Worm (Caenorhabditis elegans) whole organism, late embryonic: ENCODE results near the gene fbxl-2.
"Not testable (repeated sequence)": the region's sequence is repeated elsewhere in the genome, so short reads cannot be mapped to it uniquely, and the experiment has no call there.

Source experiments
- C08G9.2 ChIP-seq: sonication (generic microtip); optimal IDR thresholded peaks from 2 replicates; lab custom pipeline; 2016; ENCODE audit warnings: mild to moderate bottlenecking, missing genetic modification characterization, moderate library complexity, missing compliant biosample characterization
- C38D4.7 ChIP-seq: fragments of 200-800 bp; sonication (Bioruptor generic); optimal IDR thresholded peaks from 2 replicates; lab custom pipeline; 2018; ENCODE audit warnings: mild to moderate bottlenecking, missing genetic modification characterization, moderate library complexity, missing compliant biosample characterization
- ahr-1 ChIP-seq: sonication (generic microtip); optimal IDR thresholded peaks from 2 replicates; lab custom pipeline; 2016; ENCODE audit warnings: missing genetic modification characterization, missing compliant biosample characterization
- ceh-14 ChIP-seq: sonication (generic microtip); optimal IDR thresholded peaks from 2 replicates; lab custom pipeline; 2016; ENCODE audit warnings: missing genotype, missing genetic modification characterization, missing compliant biosample characterization
- ceh-18 ChIP-seq: sonication (generic microtip); optimal IDR thresholded peaks from 2 replicates; lab custom pipeline; 2016; ENCODE audit warnings: missing genetic modification characterization, missing compliant biosample characterization
- ceh-2 ChIP-seq: sonication (generic microtip); optimal IDR thresholded peaks from 2 replicates; lab custom pipeline; 2016; ENCODE audit warnings: missing genotype, missing genetic modification characterization, missing compliant biosample characterization
- ceh-31 ChIP-seq: sonication (generic microtip); optimal IDR thresholded peaks from 2 replicates; lab custom pipeline; 2016; ENCODE audit warnings: missing genetic modification characterization, missing compliant biosample characterization
- ceh-34 ChIP-seq: sonication (generic microtip); optimal IDR thresholded peaks from 2 replicates; lab custom pipeline; 2016; ENCODE audit warnings: mild to moderate bottlenecking, missing genetic modification characterization, missing compliant biosample characterization
- ceh-48 ChIP-seq: sonication (generic microtip); optimal IDR thresholded peaks from 2 replicates; lab custom pipeline; 2016; ENCODE audit warnings: missing genetic modification characterization, inconsistent platforms, missing compliant biosample characterization
- che-1 ChIP-seq: sonication (generic microtip); optimal IDR thresholded peaks from 2 replicates; lab custom pipeline; 2016; ENCODE audit warnings: mild to moderate bottlenecking, missing genetic modification characterization, missing compliant biosample characterization
- dmd-4 ChIP-seq: sonication (generic microtip); optimal IDR thresholded peaks from 2 replicates; lab custom pipeline; 2016; ENCODE audit warnings: borderline replicate concordance, missing genetic modification characterization, missing compliant biosample characterization
- dve-1 ChIP-seq: sonication (generic microtip); optimal IDR thresholded peaks from 2 replicates; lab custom pipeline; 2017; ENCODE audit warnings: antibody characterized with exemption, mild to moderate bottlenecking, missing genetic modification characterization, missing compliant biosample characterization
- elt-2 ChIP-seq: sonication (generic microtip); optimal IDR thresholded peaks from 2 replicates; lab custom pipeline; 2016; ENCODE audit warnings: missing genetic modification reagents, missing genetic modification characterization, missing compliant biosample characterization
- ets-4 ChIP-seq: sonication (generic microtip); optimal IDR thresholded peaks from 2 replicates; lab custom pipeline; 2016; ENCODE audit warnings: missing genetic modification characterization, missing compliant biosample characterization
- hlh-13 ChIP-seq: fragments of 200-800 bp; sonication (Bioruptor generic); optimal IDR thresholded peaks from 2 replicates; lab custom pipeline; 2018; ENCODE audit warnings: mild to moderate bottlenecking, missing genetic modification characterization, missing compliant biosample characterization
- hlh-15 ChIP-seq: sonication (generic microtip); optimal IDR thresholded peaks from 2 replicates; lab custom pipeline; 2016; ENCODE audit warnings: missing genetic modification characterization, missing compliant biosample characterization
- hlh-30 ChIP-seq: sonication (generic microtip); optimal IDR thresholded peaks from 2 replicates; lab custom pipeline; 2017; ENCODE audit warnings: antibody characterized with exemption, missing genetic modification characterization, missing compliant biosample characterization; ENCODE audit not compliant: insufficient read depth
- lim-6 ChIP-seq: sonication (generic microtip); optimal IDR thresholded peaks from 2 replicates; lab custom pipeline; 2016; ENCODE audit warnings: missing genetic modification characterization, missing compliant biosample characterization
- madf-2 ChIP-seq: sonication (generic microtip); optimal IDR thresholded peaks from 2 replicates; lab custom pipeline; 2017; ENCODE audit warnings: missing genetic modification characterization, missing compliant biosample characterization
- nfya-1 ChIP-seq: sonication (generic microtip); optimal IDR thresholded peaks from 2 replicates; lab custom pipeline; 2017; ENCODE audit warnings: missing genetic modification characterization, mild to moderate bottlenecking, missing compliant biosample characterization, antibody characterized with exemption, moderate library complexity
- nhr-11 ChIP-seq: fragments of 150-350 bp; optimal IDR thresholded peaks from 2 replicates; lab custom pipeline; 2014; ENCODE audit warnings: missing biosample characterization, missing genetic modification characterization
- npax-4 ChIP-seq: sonication (generic microtip); optimal IDR thresholded peaks from 2 replicates; lab custom pipeline; 2016; ENCODE audit warnings: missing genetic modification characterization, missing compliant biosample characterization
- pat-9 ChIP-seq: fragments of 200-800 bp; sonication (Bioruptor generic); optimal IDR thresholded peaks from 2 replicates; lab custom pipeline; 2018; ENCODE audit warnings: mild to moderate bottlenecking, missing genetic modification characterization, moderate library complexity, missing compliant biosample characterization
- pax-1 ChIP-seq: fragments of 150-350 bp; optimal IDR thresholded peaks from 2 replicates; lab custom pipeline; 2014; ENCODE audit warnings: missing biosample characterization, missing genetic modification characterization
- pqm-1 ChIP-seq: sonication (generic microtip); optimal IDR thresholded peaks from 2 replicates; lab custom pipeline; 2016; ENCODE audit warnings: missing genetic modification characterization, missing compliant biosample characterization
- ref-2 ChIP-seq: sonication (generic microtip); optimal IDR thresholded peaks from 2 replicates; lab custom pipeline; 2016; ENCODE audit warnings: missing genetic modification characterization, missing compliant biosample characterization
- rnt-1 ChIP-seq: sonication (generic microtip); optimal IDR thresholded peaks from 2 replicates; lab custom pipeline; 2016; ENCODE audit warnings: missing genetic modification characterization, missing compliant biosample characterization
- tbx-2 ChIP-seq: sonication (generic microtip); optimal IDR thresholded peaks from 2 replicates; lab custom pipeline; 2016; ENCODE audit warnings: missing genetic modification characterization, missing compliant biosample characterization
- tbx-7 ChIP-seq: sonication (generic microtip); optimal IDR thresholded peaks from 2 replicates; lab custom pipeline; 2016; ENCODE audit warnings: missing genotype, missing genetic modification characterization, missing compliant biosample characterization
- ttx-3 ChIP-seq: sonication (generic microtip); optimal IDR thresholded peaks from 2 replicates; lab custom pipeline; 2016; ENCODE audit warnings: missing genetic modification reagents, missing genetic modification characterization, missing compliant biosample characterization
- unc-3 ChIP-seq, 2 experiments: fragments of 200-800 bp in 1 of 2; sonication (Bioruptor generic) in 1 of 2; sonication (generic microtip) in 1 of 2; conservative IDR thresholded peaks in 1 of 2; optimal IDR thresholded peaks in 1 of 2; 2 replicates each; pipeline versions ENCODE4 v1.3.6 to Lab custom; 2016 to 2022; ENCODE audit warnings: missing compliant biosample characterization in 2 of 2, missing genetic modification characterization in 2 of 2, missing genetic modification reagents in 1 of 2
- unc-42 ChIP-seq: sonication (generic microtip); optimal IDR thresholded peaks from 2 replicates; lab custom pipeline; 2016; ENCODE audit warnings: missing genotype, missing genetic modification characterization, missing compliant biosample characterization
- unc-55 ChIP-seq: sonication (generic microtip); optimal IDR thresholded peaks from 2 replicates; lab custom pipeline; 2017; ENCODE audit warnings: missing biosample characterization, missing genetic modification reagents, missing genetic modification characterization
- unc-86 ChIP-seq: sonication (generic microtip); optimal IDR thresholded peaks from 2 replicates; lab custom pipeline; 2016; ENCODE audit warnings: missing genetic modification characterization, missing compliant biosample characterization

fbxl-2 gene

ce11 chrIII:4742620-4743019 lies 14.4 kb upstream of the fbxl-2 start, which contains the start of gene twk-6:
Gene twk-6, plus strand, starts transcription at chrIII:4742920.
- not testable (repeated sequence) for TF ChIP-seq C38D4.7 (GFP tag; lab: Kevin White, UChicago); pat-9 (tag; lab: Kevin White, UChicago); hlh-15 (tag; lab: Kevin White, UChicago)

ce11 chrIII:4745934-4746333 lies 11.1 kb upstream of the fbxl-2 start, which contains the start of gene F17C8.6:
Gene F17C8.6, minus strand, starts transcription at chrIII:4746034.
- TF ChIP-seq tbx-7 (tag; lab: Kevin White, UChicago) (no peak), nhr-11 (tag; lab: Kevin White, UChicago) (no peak), ceh-2 (no peak), lim-6 (no peak), unc-3 (GFP tag; conservative IDR thresholded peaks at IDR 0.05; lab: Robert Waterston, UW) (no peak), unc-3 (tag; optimal IDR thresholded peaks at IDR 0.05; lab: Kevin White, UChicago) (no peak), ttx-3 (tag; lab: Kevin White, UChicago) (no peak)

- TF ChIP-seq madf-2 (tag; lab: Kevin White, UChicago): no peak
These were observed 9.0 kb upstream of the fbxl-2 start, which contains the start of gene col-89 for ce11 chrIII:4748109-4748508. Gene col-89, plus strand, starts transcription at chrIII:4748127.

ce11 chrIII:4748666-4749065 lies 8.4 kb upstream of the fbxl-2 start:
- TF ChIP-seq C08G9.2 (tag; lab: Kevin White, UChicago) (peak; percentile 22), tbx-2 (tag; lab: Kevin White, UChicago) (no peak)

ce11 chrIII:4754001-4754561 lies 3.0 kb upstream of the fbxl-2 start, which contains the start of the genes rps-0 and rbg-3:
Gene rps-0, minus strand, starts transcription at chrIII:4754051.
Gene rbg-3, plus strand, starts transcription at chrIII:4754424.
- TF ChIP-seq npax-4 (tag; lab: Kevin White, UChicago): no peak
- no peak for TF ChIP-seq dmd-4 (tag; lab: Kevin White, UChicago)
- TF ChIP-seq pax-1: peak; percentile 92
- peak; percentile 57 for TF ChIP-seq unc-55
- no peak for TF ChIP-seq che-1 (tag; lab: Kevin White, UChicago)
- peak; percentile 19 for TF ChIP-seq hlh-30
- TF ChIP-seq elt-2 (tag; lab: Kevin White, UChicago): peak; percentile 33
- TF ChIP-seq unc-86: peak; percentile 4
- TF ChIP-seq unc-42: peak; percentile 96
- TF ChIP-seq ceh-2: peak; percentile 1
- TF ChIP-seq ceh-48 (tag; lab: Kevin White, UChicago): peak; percentile 9
- no peak for TF ChIP-seq hlh-15 (tag; lab: Kevin White, UChicago)
- peak; percentile 21 for TF ChIP-seq rnt-1 (tag; lab: Kevin White, UChicago)
- peak; percentile 9 for TF ChIP-seq tbx-7 (tag; lab: Kevin White, UChicago)
- TF ChIP-seq ceh-31 (tag; lab: Kevin White, UChicago): peak; percentile 75
- peak; percentile 29 for TF ChIP-seq ref-2 (tag; lab: Kevin White, UChicago)
- no peak for TF ChIP-seq hlh-13 (GFP tag; lab: Kevin White, UChicago)
- TF ChIP-seq dve-1 (tag; lab: Kevin White, UChicago): peak; percentile 67
- no peak for TF ChIP-seq pqm-1
- TF ChIP-seq ets-4 (tag; lab: Kevin White, UChicago): peak; percentile 70
- TF ChIP-seq ceh-18 (tag; lab: Kevin White, UChicago): peak; percentile 68
- peak; percentile 56 for TF ChIP-seq tbx-2 (tag; lab: Kevin White, UChicago)
- peak; percentile 70 for TF ChIP-seq ceh-14 (tag; lab: Kevin White, UChicago)
- no peak for TF ChIP-seq ahr-1 (tag; lab: Kevin White, UChicago)
- no peak for TF ChIP-seq lim-6
- peak; percentile 87 for TF ChIP-seq nfya-1 (tag; lab: Kevin White, UChicago)
- TF ChIP-seq ceh-34 (tag; lab: Kevin White, UChicago): peak; percentile 22
